Worm (Caenorhabditis elegans) whole organism, L1 larva: ENCODE measurements around the gene C01G5.25.

ENCODE experiments used
- C04F5.9 ChIP-seq: sonication (generic microtip); optimal IDR thresholded peaks from 2 replicates; lab custom pipeline; 2016; ENCODE audit warnings: missing genetic modification characterization, missing compliant biosample characterization
- C16A3.4 ChIP-seq: fragments of 150-350 bp; optimal IDR thresholded peaks from 2 replicates; lab custom pipeline; 2014; ENCODE audit warnings: missing biosample characterization, missing genetic modification characterization
- C34B4.2 ChIP-seq: sonication (generic microtip); optimal IDR thresholded peaks from 2 replicates; lab custom pipeline; 2017; ENCODE audit warnings: mild to moderate bottlenecking, missing genetic modification characterization, missing compliant biosample characterization
- F16B12.6 ChIP-seq: fragments of 150-350 bp; optimal IDR thresholded peaks from 2 replicates; lab custom pipeline; 2014; ENCODE audit warnings: missing biosample characterization, missing genetic modification characterization
- Y116A8C.19 ChIP-seq: sonication (generic microtip); optimal IDR thresholded peaks from 2 replicates; lab custom pipeline; 2016; ENCODE audit warnings: missing compliant biosample characterization, missing genetic modification characterization, borderline replicate concordance
- aha-1 ChIP-seq: fragments of 150-350 bp; optimal IDR thresholded peaks from 2 replicates; lab custom pipeline; 2014; ENCODE audit warnings: missing biosample characterization, missing genetic modification characterization
- alr-1 ChIP-seq: fragments of 200-800 bp; sonication (Bioruptor generic); optimal IDR thresholded peaks from 2 replicates; lab custom pipeline; 2018; ENCODE audit warnings: borderline replicate concordance, mild to moderate bottlenecking, missing genetic modification characterization, missing compliant biosample characterization
- ama-1 ChIP-seq: fragments of 150-350 bp; optimal IDR thresholded peaks from 2 replicates; lab custom pipeline; 2014
- blmp-1 ChIP-seq: fragments of 150-350 bp; optimal IDR thresholded peaks from 2 replicates; lab custom pipeline; 2014; ENCODE audit warnings: missing biosample characterization, missing genetic modification characterization
- ceh-63 ChIP-seq: fragments of 200-800 bp; sonication (Bioruptor generic); optimal IDR thresholded peaks from 2 replicates; lab custom pipeline; 2018; ENCODE audit warnings: mild to moderate bottlenecking, missing genetic modification characterization, missing compliant biosample characterization
- ceh-8 ChIP-seq: fragments of 200-800 bp; sonication (Bioruptor generic); optimal IDR thresholded peaks from 2 replicates; lab custom pipeline; 2018; ENCODE audit warnings: mild to moderate bottlenecking, missing genetic modification characterization, moderate library complexity, missing compliant biosample characterization
- ceh-82 ChIP-seq, 3 experiments: fragments of 150-350 bp in 1 of 3; sonication (generic microtip) in 2 of 3; optimal IDR thresholded peaks; 2 replicates each; lab custom pipeline; 2014 to 2017; ENCODE audit warnings: missing biosample characterization in 3 of 3, missing genetic modification characterization in 3 of 3
- ces-1 ChIP-seq: fragments of 150-350 bp; optimal IDR thresholded peaks from 2 replicates; lab custom pipeline; 2014; ENCODE audit warnings: missing biosample characterization, missing genetic modification reagents, missing genetic modification characterization
- dsc-1 ChIP-seq: sonication (generic microtip); optimal IDR thresholded peaks from 2 replicates; lab custom pipeline; 2016; ENCODE audit warnings: mild to moderate bottlenecking, missing genetic modification characterization, missing compliant biosample characterization
- efl-3 ChIP-seq: fragments of 200-800 bp; sonication (Bioruptor generic); optimal IDR thresholded peaks from 2 replicates; lab custom pipeline; 2018; ENCODE audit warnings: mild to moderate bottlenecking, missing genetic modification characterization, missing compliant biosample characterization
- egl-13 ChIP-seq: sonication (generic microtip); optimal IDR thresholded peaks from 2 replicates; lab custom pipeline; 2016; ENCODE audit warnings: missing genotype, missing genetic modification reagents, missing genetic modification characterization, missing compliant biosample characterization
- elt-3 ChIP-seq, 6 experiments: fragments of 150-350 bp in 1 of 6; sonication (generic microtip); optimal IDR thresholded peaks; 2 replicates each; lab custom pipeline; 2017 to 2018; ENCODE audit warnings: missing biosample characterization in 6 of 6, missing genetic modification characterization in 6 of 6, inconsistent platforms in 1 of 6
- ets-5 ChIP-seq: fragments of 200-800 bp; sonication (Bioruptor generic); IDR thresholded peaks from 2 replicates; pipeline ENCODE4 v1.3.6; 2022; ENCODE audit warnings: missing genetic modification characterization, missing compliant biosample characterization
- fos-1 ChIP-seq: fragments of 150-350 bp; optimal IDR thresholded peaks from 2 replicates; lab custom pipeline; 2014; ENCODE audit warnings: missing biosample characterization, missing genetic modification characterization
- grh-1 ChIP-seq: fragments of 200-800 bp; sonication (Bioruptor generic); IDR thresholded peaks from 2 replicates; pipeline ENCODE4 v1.3.6; 2022; ENCODE audit warnings: missing genetic modification reagents, missing genetic modification characterization, missing compliant biosample characterization
- irx-1 ChIP-seq: sonication (generic microtip); optimal IDR thresholded peaks from 2 replicates; lab custom pipeline; 2016; ENCODE audit warnings: missing genetic modification characterization, missing compliant biosample characterization
- jun-1 ChIP-seq: fragments of 150-350 bp; optimal IDR thresholded peaks from 2 replicates; lab custom pipeline; 2014; ENCODE audit warnings: missing biosample characterization, missing genetic modification reagents, missing genetic modification characterization
- lin-13 ChIP-seq: fragments of 150-350 bp; optimal IDR thresholded peaks from 2 replicates; lab custom pipeline; 2014; ENCODE audit warnings: missing biosample characterization, missing genetic modification reagents, missing genetic modification characterization
- lin-14 ChIP-seq: fragments of 200-800 bp; sonication (Bioruptor generic); optimal IDR thresholded peaks from 2 replicates; lab custom pipeline; 2018; ENCODE audit warnings: mild to moderate bottlenecking, missing genetic modification characterization, moderate library complexity, missing compliant biosample characterization
- lin-15B ChIP-seq: fragments of 150-350 bp; sonication (generic microtip); optimal IDR thresholded peaks from 3 replicates; lab custom pipeline; 2014; ENCODE audit warnings: missing biosample characterization, missing genetic modification characterization
- lin-35 ChIP-seq, 2 experiments: fragments of 150-350 bp; optimal IDR thresholded peaks; 2 replicates each; lab custom pipeline; 2014; ENCODE audit warnings: missing biosample characterization in 2 of 2, missing genetic modification characterization in 2 of 2, missing genetic modification reagents in 2 of 2
- lin-39 ChIP-seq: fragments of 150-350 bp; optimal IDR thresholded peaks from 2 replicates; lab custom pipeline; 2014; ENCODE audit warnings: missing biosample characterization, missing genetic modification reagents, missing genetic modification characterization
- lir-3 ChIP-seq: sonication (generic microtip); optimal IDR thresholded peaks from 2 replicates; lab custom pipeline; 2016; ENCODE audit warnings: mild to moderate bottlenecking, missing genetic modification characterization, moderate library complexity, missing compliant biosample characterization; ENCODE audit not compliant: poor library complexity
- lsy-2 ChIP-seq, 2 experiments: fragments of 150-350 bp; optimal IDR thresholded peaks; 2 replicates each; lab custom pipeline; 2014; ENCODE audit warnings: missing biosample characterization in 2 of 2, missing genetic modification characterization in 2 of 2
- mdl-1 ChIP-seq, 2 experiments: fragments of 150-350 bp; optimal IDR thresholded peaks; 2 replicates each; lab custom pipeline; 2014 to 2017; ENCODE audit warnings: missing biosample characterization in 2 of 2, missing genetic modification characterization in 2 of 2, inconsistent platforms in 1 of 2
- mep-1 ChIP-seq: fragments of 150-350 bp; optimal IDR thresholded peaks from 2 replicates; lab custom pipeline; 2014; ENCODE audit warnings: missing biosample characterization, missing genetic modification characterization
- nhr-12 ChIP-seq: sonication (generic microtip); optimal IDR thresholded peaks from 2 replicates; lab custom pipeline; 2017; ENCODE audit warnings: missing biosample characterization, missing genetic modification characterization
- nhr-19 ChIP-seq: fragments of 200-800 bp; sonication (Bioruptor generic); conservative IDR thresholded peaks from 2 replicates; pipeline ENCODE4 v1.3.6; 2022; ENCODE audit warnings: missing genetic modification characterization, missing compliant biosample characterization
- nhr-47 ChIP-seq: sonication (generic microtip); optimal IDR thresholded peaks from 2 replicates; lab custom pipeline; 2016; ENCODE audit warnings: mild to moderate bottlenecking, missing genetic modification characterization, moderate library complexity, missing compliant biosample characterization
- nhr-71 ChIP-seq: sonication (generic microtip); optimal IDR thresholded peaks from 2 replicates; lab custom pipeline; 2016; ENCODE audit warnings: mild to moderate bottlenecking, missing genetic modification characterization, moderate library complexity, missing compliant biosample characterization
- nhr-84 ChIP-seq: sonication (generic microtip); optimal IDR thresholded peaks from 2 replicates; lab custom pipeline; 2017; ENCODE audit warnings: missing biosample characterization, missing genetic modification characterization
- nhr-90 ChIP-seq: sonication (generic microtip); optimal IDR thresholded peaks from 2 replicates; lab custom pipeline; 2016; ENCODE audit warnings: mild to moderate bottlenecking, missing genetic modification characterization, missing compliant biosample characterization; ENCODE audit not compliant: poor library complexity
- pax-3 ChIP-seq: fragments of 200-800 bp; sonication (Bioruptor generic); optimal IDR thresholded peaks from 2 replicates; lab custom pipeline; 2018; ENCODE audit warnings: mild to moderate bottlenecking, missing genetic modification characterization, moderate library complexity, missing compliant biosample characterization
- rnt-1 ChIP-seq: sonication (generic microtip); optimal IDR thresholded peaks from 2 replicates; lab custom pipeline; 2016; ENCODE audit warnings: mild to moderate bottlenecking, missing genetic modification characterization, moderate library complexity, missing compliant biosample characterization
- snpc-4 ChIP-seq: fragments of 150-350 bp; optimal IDR thresholded peaks from 2 replicates; lab custom pipeline; 2014; ENCODE audit warnings: missing biosample characterization, missing genetic modification characterization
- snu-23 ChIP-seq: sonication (generic microtip); optimal IDR thresholded peaks from 2 replicates; lab custom pipeline; 2016; ENCODE audit warnings: missing genetic modification characterization, missing compliant biosample characterization
- sptf-1 ChIP-seq: fragments of 150-350 bp; optimal IDR thresholded peaks from 2 replicates; lab custom pipeline; 2014; ENCODE audit warnings: missing biosample characterization, missing genetic modification characterization
- swsn-7 ChIP-seq: sonication (generic microtip); optimal IDR thresholded peaks from 2 replicates; lab custom pipeline; 2016; ENCODE audit warnings: missing genetic modification characterization, missing compliant biosample characterization
- tbx-2 ChIP-seq: sonication (generic microtip); optimal IDR thresholded peaks from 2 replicates; lab custom pipeline; 2016; ENCODE audit warnings: missing genetic modification characterization, missing compliant biosample characterization
- tlp-1 ChIP-seq: fragments of 150-350 bp; optimal IDR thresholded peaks from 2 replicates; lab custom pipeline; 2014; ENCODE audit warnings: missing biosample characterization, missing genetic modification characterization
- unc-130 ChIP-seq: fragments of 150-350 bp; optimal IDR thresholded peaks from 2 replicates; lab custom pipeline; 2017; ENCODE audit warnings: missing biosample characterization, missing genetic modification characterization, inconsistent platforms
- unc-30 ChIP-seq: sonication (generic microtip); optimal IDR thresholded peaks from 2 replicates; lab custom pipeline; 2017; ENCODE audit warnings: missing biosample characterization, missing genetic modification characterization
- unc-98 ChIP-seq: fragments of 200-800 bp; sonication (Bioruptor generic); IDR thresholded peaks from 2 replicates; pipeline ENCODE4 v1.3.6; 2022; ENCODE audit warnings: missing genetic modification characterization, missing compliant biosample characterization
- xbp-1 ChIP-seq: sonication (generic microtip); optimal IDR thresholded peaks from 2 replicates; lab custom pipeline; 2016; ENCODE audit warnings: missing genetic modification characterization, missing compliant biosample characterization
- zip-4 ChIP-seq: fragments of 200-800 bp; sonication (Bioruptor generic); optimal IDR thresholded peaks from 2 replicates; lab custom pipeline; 2018; ENCODE audit warnings: mild to moderate bottlenecking, missing genetic modification characterization, moderate library complexity, missing compliant biosample characterization
- ztf-11 ChIP-seq, 2 experiments: sonication (generic microtip); optimal IDR thresholded peaks; 2 replicates each; lab custom pipeline; 2016 to 2017; ENCODE audit warnings: missing genetic modification characterization in 2 of 2, missing biosample characterization in 1 of 2, missing compliant biosample characterization in 1 of 2
- ztf-4 ChIP-seq: fragments of 150-350 bp; optimal IDR thresholded peaks from 2 replicates; lab custom pipeline; 2014; ENCODE audit warnings: missing biosample characterization, missing genetic modification characterization

The C01G5.25 gene

DNA sequence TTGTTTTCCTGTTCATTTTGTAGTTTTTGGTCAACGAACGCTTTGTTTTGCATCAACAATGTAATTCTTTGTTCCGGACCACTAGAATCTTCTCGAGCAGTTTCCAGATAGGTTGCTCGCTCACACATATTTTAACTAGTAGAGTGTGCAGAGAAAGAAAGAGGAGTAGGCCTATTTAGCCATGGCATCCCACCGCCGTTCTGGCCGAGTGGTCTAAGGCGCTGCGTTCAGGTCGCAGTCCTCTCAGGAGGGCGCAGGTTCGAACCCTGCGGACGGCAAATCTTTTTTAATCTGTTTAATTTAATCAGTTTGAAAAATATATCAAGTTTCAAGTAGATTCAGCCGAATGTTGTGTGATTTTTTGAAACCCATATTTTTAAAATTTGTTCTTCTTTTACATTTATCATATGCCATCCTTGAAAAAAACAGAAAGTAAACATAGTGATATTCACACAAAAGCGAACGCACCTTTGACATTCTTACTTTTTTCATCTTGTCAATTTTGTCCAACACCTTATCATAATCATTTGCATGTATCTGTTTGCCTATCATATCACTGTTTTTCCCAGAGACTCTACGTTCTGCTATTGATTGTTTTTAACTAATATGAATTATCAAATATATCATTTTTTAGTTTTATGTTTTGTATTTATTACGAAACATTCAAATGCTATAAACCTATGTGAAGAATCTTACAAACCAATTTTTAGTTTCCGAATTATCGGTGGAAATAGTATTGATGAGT lies 15.3 kb downstream of the C01G5.25 start, which contains the start of gene try-3 (continued):
- TF ChIP-seq nhr-84 (tag; lab: Kevin White, UChicago) (no peak), nhr-71 (tag; lab: Kevin White, UChicago) (peak; percentile 83), ceh-63 (GFP tag; lab: Kevin White, UChicago) (no peak), egl-13 (tag; lab: Kevin White, UChicago) (peak; percentile 66), snpc-4 (tag; lab: Kevin White, UChicago) (no peak), sptf-1 (tag; lab: Kevin White, UChicago) (no peak), fos-1 (tag; lab: Kevin White, UChicago) (no peak), lin-39 (tag; lab: Kevin White, UChicago) (no peak), nhr-47 (peak; percentile 75), ceh-82 (tag; optimal IDR thresholded peaks at IDR 0.05; lab: Kevin White, UChicago) (peak; percentile 30 to 70 (median 35)), snu-23 (peak; percentile 85), lin-15B (peak; percentile 29), elt-3 (tag; optimal IDR thresholded peaks at IDR 0.05; lab: Kevin White, UChicago) (peak in 3 of 6 experiments; percentile 6 to 30 (median 13)), lin-14 (peak; percentile 78), grh-1 (GFP tag; lab: Robert Waterston, UW) (peak; percentile 52), nhr-12 (no peak), unc-30 (tag; lab: Kevin White, UChicago) (no peak), ztf-4 (tag; lab: Kevin White, UChicago) (no peak), ces-1 (GFP tag; lab: Kevin White, UChicago) (no peak), C04F5.9 (no peak), lin-35 (GFP tag; optimal IDR thresholded peaks at IDR 0.05; lab: Kevin White, UChicago) (peak; percentile 75 to 78), efl-3 (GFP tag; lab: Kevin White, UChicago) (no peak), ceh-8 (GFP tag; lab: Kevin White, UChicago) (peak; percentile 55), dsc-1 (tag; lab: Kevin White, UChicago) (peak; percentile 69), C16A3.4 (tag; lab: Kevin White, UChicago) (peak; percentile 65), mdl-1 (tag; optimal IDR thresholded peaks at IDR 0.05; lab: Kevin White, UChicago) (peak in 1 of 2 experiments; percentile 40), zip-4 (peak; percentile 6), xbp-1 (tag; lab: Kevin White, UChicago) (peak; percentile 62), tlp-1 (tag; lab: Kevin White, UChicago) (no peak), unc-98 (GFP tag; lab: Robert Waterston, UW) (no peak), nhr-90 (peak; percentile 59), ztf-11 (tag; optimal IDR thresholded peaks at IDR 0.05; lab: Kevin White, UChicago) (peak in 1 of 2 experiments; percentile 31), F16B12.6 (tag; lab: Kevin White, UChicago) (peak; percentile 2), pax-3 (tag; lab: Kevin White, UChicago) (peak; percentile 52), C34B4.2 (tag; lab: Kevin White, UChicago) (no peak), nhr-19 (peak; percentile 60), tbx-2 (tag; lab: Kevin White, UChicago) (peak; percentile 64), ama-1 (lab: Kevin White, UChicago) (no peak), ets-5 (GFP tag; lab: Robert Waterston, UW) (no peak), rnt-1 (tag; lab: Kevin White, UChicago) (peak; percentile 84), mep-1 (tag; lab: Kevin White, UChicago) (peak; percentile 63), lin-13 (GFP tag; lab: Kevin White, UChicago) (peak; percentile 73), unc-130 (tag; lab: Kevin White, UChicago) (peak; percentile 51), lir-3 (tag; lab: Kevin White, UChicago) (peak; percentile 54), irx-1 (tag; lab: Kevin White, UChicago) (peak; percentile 35), aha-1 (no peak), blmp-1 (tag; lab: Kevin White, UChicago) (no peak), lsy-2 (tag; optimal IDR thresholded peaks at IDR 0.05; lab: Kevin White, UChicago) (peak; percentile 60 to 72), jun-1 (tag; lab: Kevin White, UChicago) (no peak), Y116A8C.19 (tag; lab: Kevin White, UChicago) (no peak), swsn-7 (tag; lab: Kevin White, UChicago) (peak; percentile 74), alr-1 (tag; lab: Kevin White, UChicago) (no peak)
